Worm (Caenorhabditis elegans): Measurements from ENCODE around the gene pqn-62.

- TF ChIP-seq nhr-11 (tag; optimal IDR thresholded peaks at IDR 0.05) (no peak), unc-62 (GFP tag; optimal IDR thresholded peaks at IDR 0.05) (no peak), sox-4 (tag; optimal IDR thresholded peaks at IDR 0.05) (no peak), mab-9 (GFP tag; IDR thresholded peaks at IDR 0.05) (no peak), alr-1 (tag; optimal IDR thresholded peaks at IDR 0.05; ENCODE audit: borderline replicate concordance) (no peak), fos-1 (tag; optimal IDR thresholded peaks at IDR 0.05) (no peak), snu-23 (GFP tag; optimal IDR thresholded peaks at IDR 0.05) (no peak)
These were observed 2.5 kb upstream of the pqn-62 start for ce11 chrX:5193402-5193801.

Measured in whole organism, L1 larva.